Fruit fly (Drosophila melanogaster): ENCODE results near the gene CG13040.

CG13040 gene

DNA sequence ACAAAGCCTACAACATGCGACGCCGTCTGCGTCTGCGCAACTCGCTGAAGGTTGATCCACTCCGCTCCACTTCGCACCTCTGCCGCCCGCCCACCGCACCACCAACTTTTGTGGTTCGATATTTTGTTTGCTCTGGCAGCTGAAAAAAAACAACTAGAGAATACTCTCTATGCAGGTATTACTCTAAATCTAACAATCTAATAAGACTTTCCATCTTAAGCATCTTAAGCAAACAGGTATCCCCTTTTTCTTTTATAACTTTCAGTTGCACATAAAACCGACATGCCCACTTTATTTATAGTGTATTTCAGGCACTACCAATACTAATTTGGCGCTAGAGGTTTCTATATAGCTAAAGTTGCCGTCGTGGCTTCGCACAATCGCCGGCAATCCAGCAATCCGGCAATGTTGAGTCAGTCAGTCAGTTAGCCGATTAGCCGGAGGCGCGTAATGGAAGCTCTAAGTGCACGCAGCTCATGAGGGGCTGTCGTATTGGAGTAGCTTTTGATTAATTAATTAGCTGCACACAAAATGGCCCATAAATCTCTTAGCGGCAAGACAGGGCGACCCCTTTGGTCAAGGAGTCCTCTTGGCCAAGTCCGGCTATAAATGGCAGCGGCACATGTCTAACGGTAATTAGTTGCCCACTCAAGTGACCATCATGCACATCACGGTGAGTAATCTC, 1.8 kb upstream of the CG13040 start, which contains the start of gene CG13058 (continued):
- TF ChIP-seq Camta (GFP tag; optimal IDR thresholded peaks at IDR 0.05) (no peak), hb (GFP tag; IDR thresholded peaks at IDR 0.05; ENCODE audit: partially characterized antibody) (no peak), sens-2 (GFP tag; IDR thresholded peaks at IDR 0.05) (peak; percentile 52), E2f1 (GFP tag; IDR thresholded peaks at IDR 0.05) (no peak), CG1792 (GFP tag; optimal IDR thresholded peaks at IDR 0.05) (no peak), MTF-1 (GFP tag; optimal IDR thresholded peaks at IDR 0.05; ENCODE audit: borderline replicate concordance) (peak; percentile 7), pb (GFP tag; optimal IDR thresholded peaks at IDR 0.05) (no peak), kni (GFP tag; optimal IDR thresholded peaks at IDR 0.05) (no peak), Sin3A (optimal IDR thresholded peaks at IDR 0.05) (no peak), CG1603 (tag; optimal IDR thresholded peaks at IDR 0.05) (peak; percentile 28), CG15269 (tag; optimal IDR thresholded peaks at IDR 0.05) (peak; percentile 86), unc-4 (GFP tag; IDR thresholded peaks at IDR 0.05; ENCODE audit: partially characterized antibody) (no peak), sug (tag; optimal IDR thresholded peaks at IDR 0.05) (no peak), pita (GFP tag; optimal IDR thresholded peaks at IDR 0.05) (no peak), CG17568 (GFP tag; optimal IDR thresholded peaks at IDR 0.05) (no peak), CG18262 (tag; optimal IDR thresholded peaks at IDR 0.05) (no peak), CG2129 (GFP tag; IDR thresholded peaks at IDR 0.05; ENCODE audit: partially characterized antibody) (no peak), CG3163 (GFP tag; optimal IDR thresholded peaks at IDR 0.05) (no peak), Antp (GFP tag; optimal IDR thresholded peaks at IDR 0.05) (no peak), CG33557 (GFP tag; optimal IDR thresholded peaks at IDR 0.05) (no peak)

- TF ChIP-seq CG7987 (GFP tag; optimal IDR thresholded peaks at IDR 0.05) (no peak), D19A (tag; optimal IDR thresholded peaks at IDR 0.05) (no peak), CG11085 (GFP tag; IDR thresholded peaks at IDR 0.05) (0 out of 2 replicates have a peak, but pooled peaks have one; percentile 35), GATAe (GFP tag; conservative IDR thresholded peaks at IDR 0.05) (no peak), tll (GFP tag; optimal IDR thresholded peaks at IDR 0.05) (no peak), CG17361 (GFP tag; IDR thresholded peaks at IDR 0.05) (no peak), CG33213 (GFP tag; optimal IDR thresholded peaks at IDR 0.05) (no peak), maf-S (GFP tag; optimal IDR thresholded peaks at IDR 0.05) (no peak), Jarid2 (GFP tag; optimal IDR thresholded peaks at IDR 0.05) (no peak), schlank (tag; optimal IDR thresholded peaks at IDR 0.05) (no peak), eyg (GFP tag; optimal IDR thresholded peaks at IDR 0.05) (no peak), sim (GFP tag; IDR thresholded peaks at IDR 0.05) (no peak), Doc2 (GFP tag; IDR thresholded peaks at IDR 0.05) (no peak), CG2116 (GFP tag; optimal IDR thresholded peaks at IDR 0.05) (no peak), CG31388 (GFP tag; optimal IDR thresholded peaks at IDR 0.05) (no peak), fd3F (GFP tag; optimal IDR thresholded peaks at IDR 0.05) (no peak), CG6813 (GFP tag; optimal IDR thresholded peaks at IDR 0.05) (no peak), klu (GFP tag; IDR thresholded peaks at IDR 0.05) (no peak), phol (tag; optimal IDR thresholded peaks at IDR 0.05) (no peak), trem (tag; optimal IDR thresholded peaks at IDR 0.05) (no peak), CG6254 (GFP tag; optimal IDR thresholded peaks at IDR 0.05) (no peak), CG8290 (GFP tag; optimal IDR thresholded peaks at IDR 0.05) (no peak), CG8290 (tag; optimal IDR thresholded peaks at IDR 0.05) (peak in 1 of 2 experiments; percentile 40), pros (GFP tag; optimal IDR thresholded peaks at IDR 0.05) (no peak), ab (GFP tag; optimal IDR thresholded peaks at IDR 0.05) (no peak), CG11504 (tag; optimal IDR thresholded peaks at IDR 0.05) (no peak), CG34224 (GFP tag; IDR thresholded peaks at IDR 0.05; ENCODE audit: partially characterized antibody) (no peak), mam (GFP tag; optimal IDR thresholded peaks at IDR 0.05) (no peak), h (optimal IDR thresholded peaks at IDR 0.05) (no peak), CG17612 (GFP tag; IDR thresholded peaks at IDR 0.05) (no peak), CG32532 (GFP tag; IDR thresholded peaks at IDR 0.05) (peak; percentile 48)
Measured at dm6 chr3L:16327776-16328175, 1.2 kb upstream of the CG13040 start, which contains the start of gene CG13038. Gene CG13038, minus strand, starts transcription at chr3L:16327893.
